Fruit fly (Drosophila melanogaster) whole organism, embryonic: Measurements from ENCODE around the gene CG14982.

Experiments used
- Ada2b ChIP-seq: fragments of 200-800 bp; sonication (Bioruptor generic); IDR thresholded peaks from 2 replicates; pipeline ENCODE4 v1.3.6; 2022; ENCODE audit warnings: missing biosample characterization, missing genetic modification characterization
- BEAF-32 ChIP-seq: fragments of 200-800 bp; sonication (Bioruptor generic); optimal IDR thresholded peaks from 3 replicates; lab custom pipeline; 2017; ENCODE audit warnings: missing biosample characterization, missing genetic modification characterization, mild to moderate bottlenecking, moderate library complexity, missing genetic modification reagents
- CG10979 ChIP-seq: fragments of 200-800 bp; sonication (Bioruptor generic); optimal IDR thresholded peaks from 2 replicates; lab custom pipeline; 2018; ENCODE audit warnings: missing biosample characterization, mild to moderate bottlenecking, missing genetic modification characterization, moderate library complexity
- CG11093 ChIP-seq: fragments of 200-800 bp; sonication (Bioruptor generic); IDR thresholded peaks from 3 replicates; pipeline ENCODE4 v1.3.6; 2022; ENCODE audit warnings: missing biosample characterization, missing genetic modification characterization
- CG11247 ChIP-seq: fragments of 200-800 bp; sonication (Bioruptor generic); IDR thresholded peaks from 2 replicates; pipeline ENCODE4 v1.3.6; 2022; ENCODE audit warnings: missing biosample characterization, missing genetic modification characterization
- CG13424 ChIP-seq: fragments of 200-800 bp; sonication (Bioruptor generic); optimal IDR thresholded peaks from 2 replicates; lab custom pipeline; 2019; ENCODE audit warnings: missing biosample characterization, mild to moderate bottlenecking, missing genetic modification characterization, moderate library complexity
- CG13624 ChIP-seq: fragments of 200-800 bp; sonication (Bioruptor generic); optimal IDR thresholded peaks from 2 replicates; lab custom pipeline; 2016; ENCODE audit warnings: missing biosample characterization, missing genetic modification characterization
- CG13775 ChIP-seq: fragments of 200-800 bp; sonication (Bioruptor generic); optimal IDR thresholded peaks from 3 replicates; lab custom pipeline; 2017; ENCODE audit warnings: missing biosample characterization, mild to moderate bottlenecking, missing genetic modification characterization
- CG17361 ChIP-seq: fragments of 200-800 bp; sonication (Bioruptor generic); IDR thresholded peaks from 3 replicates; pipeline ENCODE4 v1.3.6; 2022; ENCODE audit warnings: missing biosample characterization, missing genetic modification characterization
- CG1832 ChIP-seq: fragments of 200-800 bp; sonication (Bioruptor generic); optimal IDR thresholded peaks from 2 replicates; lab custom pipeline; 2017; ENCODE audit warnings: missing biosample characterization, mild to moderate bottlenecking, missing genetic modification characterization, inconsistent platforms
- CG2120 ChIP-seq: fragments of 200-800 bp; sonication (Bioruptor generic); optimal IDR thresholded peaks from 3 replicates; lab custom pipeline; 2016; ENCODE audit warnings: missing biosample characterization, missing genetic modification characterization
- CG32772 ChIP-seq: fragments of 200-800 bp; sonication (Bioruptor generic); IDR thresholded peaks from 2 replicates; pipeline ENCODE4 v1.3.6; 2022; ENCODE audit warnings: missing biosample characterization, missing genetic modification characterization
- CG3847 ChIP-seq: fragments of 200-800 bp; sonication (Bioruptor generic); IDR thresholded peaks from 2 replicates; pipeline ENCODE4 v1.3.6; 2022; ENCODE audit warnings: missing biosample characterization, missing genetic modification characterization
- CG3995 ChIP-seq: fragments of 200-800 bp; sonication (Bioruptor generic); optimal IDR thresholded peaks from 3 replicates; lab custom pipeline; 2016; ENCODE audit warnings: missing biosample characterization, missing genetic modification characterization
- CG6654 ChIP-seq: fragments of 200-800 bp; sonication (Bioruptor generic); optimal IDR thresholded peaks from 2 replicates; lab custom pipeline; 2017; ENCODE audit warnings: missing biosample characterization, mild to moderate bottlenecking, missing genetic modification characterization
- CG6791 ChIP-seq: fragments of 200-800 bp; sonication (Bioruptor generic); IDR thresholded peaks from 3 replicates; pipeline ENCODE4 v1.3.6; 2022; ENCODE audit warnings: missing biosample characterization, missing genetic modification characterization; ENCODE audit not compliant: partially characterized antibody
- CG7357 ChIP-seq: fragments of 200-800 bp; sonication (Bioruptor generic); IDR thresholded peaks from 3 replicates; pipeline ENCODE4 v1.3.6; 2022; ENCODE audit warnings: missing biosample characterization, missing genetic modification characterization
- CoRest ChIP-seq: fragments of 200-800 bp; sonication (Bioruptor generic); optimal IDR thresholded peaks from 3 replicates; lab custom pipeline; 2018; ENCODE audit warnings: missing biosample characterization, mild to moderate bottlenecking, missing genetic modification characterization, moderate library complexity
- Dad ChIP-seq: fragments of 200-800 bp; sonication (Bioruptor generic); optimal IDR thresholded peaks from 3 replicates; lab custom pipeline; 2016; ENCODE audit warnings: missing biosample characterization, missing genetic modification characterization
- Eip74EF ChIP-seq, 2 experiments: fragments of 200-800 bp in 1 of 2; fragments of >200 bp in 1 of 2; sonication (Bioruptor generic) in 1 of 2; optimal IDR thresholded peaks; 2 replicates each; lab custom pipeline; 2017 to 2019; ENCODE audit warnings: missing biosample characterization in 2 of 2, missing genetic modification characterization in 2 of 2, mild to moderate bottlenecking in 1 of 2, moderate library complexity in 1 of 2
- Ets97D ChIP-seq: fragments of 200-800 bp; sonication (Bioruptor generic); optimal IDR thresholded peaks from 3 replicates; lab custom pipeline; 2016; ENCODE audit warnings: missing biosample characterization, missing genetic modification characterization
- Hand ChIP-seq: fragments of 200-800 bp; sonication (Bioruptor generic); optimal IDR thresholded peaks from 2 replicates; lab custom pipeline; 2017; ENCODE audit warnings: mild to moderate bottlenecking, missing biosample characterization, missing genetic modification reagents, missing genetic modification characterization
- MESR4 ChIP-seq: fragments of 200-800 bp; sonication (Bioruptor generic); optimal IDR thresholded peaks from 2 replicates; lab custom pipeline; 2018; ENCODE audit warnings: missing biosample characterization, mild to moderate bottlenecking, missing genetic modification characterization, moderate library complexity
- Med ChIP-seq: fragments of 200-800 bp; sonication (Bioruptor generic); peaks from one replicate; lab custom pipeline; 2016; ENCODE audit warnings: missing biosample characterization, missing genetic modification characterization, mild to moderate bottlenecking, inconsistent platforms, moderate library complexity
- Meics ChIP-seq: fragments of 200-800 bp; sonication (Bioruptor generic); optimal IDR thresholded peaks from 2 replicates; lab custom pipeline; 2017; ENCODE audit warnings: missing biosample characterization, mild to moderate bottlenecking, missing genetic modification characterization
- NFAT ChIP-seq: fragments of 200-800 bp; sonication (Bioruptor generic); IDR thresholded peaks from 2 replicates; pipeline ENCODE4 v1.3.6; 2022; ENCODE audit warnings: missing biosample characterization, missing genetic modification characterization
- Oaz ChIP-seq: fragments of 200-800 bp; sonication (Bioruptor generic); IDR thresholded peaks from 2 replicates; pipeline ENCODE4 v1.3.6; 2022; ENCODE audit warnings: missing biosample characterization, missing genetic modification characterization
- Side ChIP-seq: fragments of 200-800 bp; sonication (Bioruptor generic); optimal IDR thresholded peaks from 2 replicates; lab custom pipeline; 2016; ENCODE audit warnings: missing biosample characterization, missing genetic modification characterization
- Sox102F ChIP-seq: fragments of 200-800 bp; sonication (Bioruptor generic); optimal IDR thresholded peaks from 2 replicates; lab custom pipeline; 2018; ENCODE audit warnings: missing biosample characterization, mild to moderate bottlenecking, missing genetic modification characterization, moderate library complexity
- Xrp1 ChIP-seq: fragments of 200-800 bp; sonication (Bioruptor generic); IDR thresholded peaks from 2 replicates; pipeline ENCODE4 v1.3.6; 2022; ENCODE audit warnings: missing biosample characterization, missing genetic modification characterization
- abd-A ChIP-seq: fragments of 200-800 bp; sonication (Bioruptor generic); optimal IDR thresholded peaks from 3 replicates; lab custom pipeline; 2019; ENCODE audit warnings: missing biosample characterization, mild to moderate bottlenecking, missing genetic modification characterization, moderate library complexity
- bbx ChIP-seq: fragments of 200-800 bp; sonication (Bioruptor generic); IDR thresholded peaks from 2 replicates; pipeline ENCODE4 v1.3.6; 2022; ENCODE audit warnings: missing biosample characterization, missing genetic modification characterization; ENCODE audit not compliant: partially characterized antibody
- crp ChIP-seq, 2 experiments: fragments of 200-800 bp; sonication (Bioruptor generic); optimal IDR thresholded peaks; 2 replicates in 1 of 2; 3 replicates in 1 of 2; lab custom pipeline; 2017; ENCODE audit warnings: missing biosample characterization in 2 of 2, missing genetic modification characterization in 2 of 2, mild to moderate bottlenecking in 1 of 2, moderate library complexity in 1 of 2
- danr ChIP-seq: fragments of 200-800 bp; sonication (Bioruptor generic); IDR thresholded peaks from 2 replicates; pipeline ENCODE4 v1.3.6; 2022; ENCODE audit warnings: missing biosample characterization, missing genetic modification characterization
- disco-r ChIP-seq: fragments of 200-800 bp; sonication (Bioruptor generic); optimal IDR thresholded peaks from 2 replicates; lab custom pipeline; 2016; ENCODE audit warnings: missing biosample characterization, missing genetic modification characterization
- eyg ChIP-seq: fragments of 200-800 bp; sonication (Bioruptor generic); optimal IDR thresholded peaks from 3 replicates; lab custom pipeline; 2016; ENCODE audit warnings: missing biosample characterization, missing genetic modification characterization
- gcm2 ChIP-seq: fragments of 200-800 bp; sonication (Bioruptor generic); optimal IDR thresholded peaks from 2 replicates; lab custom pipeline; 2016; ENCODE audit warnings: missing biosample characterization, missing genetic modification characterization
- gem ChIP-seq: fragments of 200-800 bp; sonication (Bioruptor generic); optimal IDR thresholded peaks from 2 replicates; lab custom pipeline; 2019; ENCODE audit warnings: missing biosample characterization, mild to moderate bottlenecking, missing genetic modification characterization, moderate library complexity
- oc ChIP-seq: fragments of 200-800 bp; sonication (Bioruptor generic); optimal IDR thresholded peaks from 2 replicates; lab custom pipeline; 2018; ENCODE audit warnings: missing biosample characterization, mild to moderate bottlenecking, missing genetic modification characterization, moderate library complexity
- pfk ChIP-seq: fragments of 200-800 bp; sonication (Bioruptor generic); optimal IDR thresholded peaks from 2 replicates; lab custom pipeline; 2018; ENCODE audit warnings: missing biosample characterization, mild to moderate bottlenecking, missing genetic modification characterization, moderate library complexity
- pho ChIP-seq: fragments of 200-800 bp; sonication (Bioruptor generic); optimal IDR thresholded peaks from 2 replicates; lab custom pipeline; 2016; ENCODE audit warnings: missing biosample characterization, missing genetic modification characterization
- seq ChIP-seq: fragments of 200-800 bp; sonication (Bioruptor generic); IDR thresholded peaks from 2 replicates; pipeline ENCODE4 v1.3.6; 2022; ENCODE audit warnings: missing biosample characterization, missing genetic modification characterization
- sim ChIP-seq: fragments of 200-800 bp; sonication (Bioruptor generic); IDR thresholded peaks from 2 replicates; pipeline ENCODE4 v1.3.6; 2022; ENCODE audit warnings: missing biosample characterization, missing genetic modification characterization
- sima ChIP-seq: fragments of 200-800 bp; sonication (Bioruptor generic); optimal IDR thresholded peaks from 2 replicates; lab custom pipeline; 2016; ENCODE audit warnings: missing biosample characterization, missing genetic modification characterization
- slbo ChIP-seq: fragments of 200-800 bp; sonication (Bioruptor generic); IDR thresholded peaks from 2 replicates; pipeline ENCODE4 v1.3.6; 2022; ENCODE audit warnings: missing biosample characterization, missing genetic modification characterization
- slp2 ChIP-seq: fragments of 200-800 bp; sonication (Bioruptor generic); optimal IDR thresholded peaks from 2 replicates; lab custom pipeline; 2016; ENCODE audit warnings: missing biosample characterization, missing genetic modification characterization
- so ChIP-seq: fragments of 200-800 bp; sonication (Bioruptor generic); IDR thresholded peaks from 3 replicates; pipeline ENCODE4 v1.3.6; 2022; ENCODE audit warnings: missing biosample characterization, missing genetic modification characterization
- stwl ChIP-seq: fragments of 200-800 bp; sonication (Bioruptor generic); optimal IDR thresholded peaks from 3 replicates; lab custom pipeline; 2018; ENCODE audit warnings: missing biosample characterization, mild to moderate bottlenecking, missing genetic modification characterization, moderate library complexity
- tna ChIP-seq: fragments of 200-800 bp; sonication (Bioruptor generic); IDR thresholded peaks from 2 replicates; pipeline ENCODE4 v1.3.6; 2022; ENCODE audit warnings: missing biosample characterization, missing genetic modification characterization; ENCODE audit not compliant: partially characterized antibody
- tx ChIP-seq: fragments of 200-800 bp; sonication (Bioruptor generic); optimal IDR thresholded peaks from 2 replicates; lab custom pipeline; 2016; ENCODE audit warnings: missing biosample characterization, missing genetic modification characterization
- unc-4 ChIP-seq: fragments of 200-800 bp; sonication (Bioruptor generic); IDR thresholded peaks from 2 replicates; pipeline ENCODE4 v1.3.6; 2022; ENCODE audit warnings: missing biosample characterization, missing genetic modification characterization; ENCODE audit not compliant: partially characterized antibody

Gene CG14982

dm6 chr3L:3903301-3903700 lies 39.2 kb upstream of the CG14982 start, which contains the start of gene Sc2:
Gene Sc2, plus strand, starts transcription at chr3L:3903492.
- TF ChIP-seq Eip74EF (GFP tag; optimal IDR thresholded peaks at IDR 0.05; lab: Kevin White, UChicago), result no peak
- no peak for TF ChIP-seq so
- no peak for TF ChIP-seq pfk (GFP tag; lab: Kevin White, UChicago)
- 0 out of 2 replicates have a peak, but pooled peaks have one; percentile 17 for TF ChIP-seq NFAT
- peak; percentile 71 for TF ChIP-seq Med (GFP tag; lab: Kevin White, UChicago)
- peak; percentile 45 for TF ChIP-seq stwl (tag; lab: Kevin White, UChicago)
- TF ChIP-seq tna, result no peak
- TF ChIP-seq MESR4 (GFP tag; lab: Kevin White, UChicago), result peak; percentile 65
- TF ChIP-seq CG6654 (GFP tag; lab: Kevin White, UChicago), result no peak
- TF ChIP-seq CG1832 (GFP tag; lab: Kevin White, UChicago), result no peak
- TF ChIP-seq bbx (GFP tag; lab: Robert Waterston, UW), result peak; percentile 53; the same call in 1 of the 2 replicates
- TF ChIP-seq Ada2b, result no peak
- no peak for TF ChIP-seq Side (GFP tag; lab: Kevin White, UChicago)
- no peak for TF ChIP-seq CG13624
- no peak for TF ChIP-seq disco-r (GFP tag; lab: Kevin White, UChicago)
- TF ChIP-seq CG13775 (GFP tag; lab: Kevin White, UChicago), result no peak
- TF ChIP-seq pho (GFP tag; lab: Kevin White, UChicago), result no peak
- TF ChIP-seq CG13424 (tag; lab: Kevin White, UChicago), result no peak
- TF ChIP-seq slp2 (GFP tag; lab: Kevin White, UChicago), result no peak
- TF ChIP-seq eyg, result no peak
- TF ChIP-seq abd-A, result no peak
- TF ChIP-seq danr, result no peak
- TF ChIP-seq CG6791 (GFP tag; lab: Robert Waterston, UW), result peak; percentile 39; the same call in 2 of the 3 replicates
- TF ChIP-seq CG2120 (GFP tag; lab: Kevin White, UChicago), result no peak
- TF ChIP-seq oc (tag; lab: Kevin White, UChicago), result no peak
- TF ChIP-seq CG11247 (GFP tag; lab: Robert Waterston, UW), result 0 out of 2 replicates have a peak, but pooled peaks have one; percentile 21
- TF ChIP-seq CG7357 (GFP tag; lab: Robert Waterston, UW), result 0 out of 3 replicates have a peak, but pooled peaks have one; percentile 4
- peak; percentile 2 for TF ChIP-seq BEAF-32 (GFP tag; lab: Kevin White, UChicago)
- no peak for TF ChIP-seq CG32772
- no peak for TF ChIP-seq Meics (GFP tag; lab: Kevin White, UChicago)
- no peak for TF ChIP-seq crp (GFP tag; optimal IDR thresholded peaks at IDR 0.05; lab: Kevin White, UChicago)
- peak; percentile 53; the same call in 1 of the 2 replicates for TF ChIP-seq slbo (GFP tag; lab: Robert Waterston, UW)
- TF ChIP-seq Xrp1 (GFP tag; lab: Robert Waterston, UW), result no peak
- TF ChIP-seq tx (GFP tag; lab: Kevin White, UChicago), result no peak
- TF ChIP-seq Ets97D (GFP tag; lab: Kevin White, UChicago), result no peak
- TF ChIP-seq gcm2, result no peak
- no peak for TF ChIP-seq Dad (GFP tag; lab: Kevin White, UChicago)
- no peak for TF ChIP-seq CG10979 (tag; lab: Kevin White, UChicago)
- peak; percentile 49 for TF ChIP-seq CG3847 (GFP tag; lab: Robert Waterston, UW)
- no peak for TF ChIP-seq Hand (GFP tag; lab: Kevin White, UChicago)
- 0 out of 2 replicates have a peak, but pooled peaks have one; percentile 50 for TF ChIP-seq sim (GFP tag; lab: Robert Waterston, UW)
- no peak for TF ChIP-seq CG3995 (GFP tag; lab: Kevin White, UChicago)
- TF ChIP-seq CoRest (tag; lab: Kevin White, UChicago), result no peak
- no peak for TF ChIP-seq unc-4 (GFP tag; lab: Robert Waterston, UW)
- no peak for TF ChIP-seq Oaz
- TF ChIP-seq seq, result no peak
- no peak for TF ChIP-seq gem (tag; lab: Kevin White, UChicago)
- TF ChIP-seq Sox102F (GFP tag; lab: Kevin White, UChicago), result no peak
- no peak for TF ChIP-seq CG11093
- TF ChIP-seq CG17361 (GFP tag; lab: Robert Waterston, UW), result no peak
- TF ChIP-seq sima (GFP tag; lab: Kevin White, UChicago), result no peak
